Worm (Caenorhabditis elegans) whole organism, L1 larva: ENCODE results near the gene clec-169.

Source experiments
- C04F5.9 ChIP-seq: sonication (generic microtip); optimal IDR thresholded peaks from 2 replicates; lab custom pipeline; 2016; ENCODE audit warnings: missing genetic modification characterization, missing compliant biosample characterization
- C34B4.2 ChIP-seq: sonication (generic microtip); optimal IDR thresholded peaks from 2 replicates; lab custom pipeline; 2017; ENCODE audit warnings: mild to moderate bottlenecking, missing genetic modification characterization, missing compliant biosample characterization
- Y116A8C.19 ChIP-seq: sonication (generic microtip); optimal IDR thresholded peaks from 2 replicates; lab custom pipeline; 2016; ENCODE audit warnings: missing compliant biosample characterization, missing genetic modification characterization, borderline replicate concordance
- aha-1 ChIP-seq: fragments of 150-350 bp; optimal IDR thresholded peaks from 2 replicates; lab custom pipeline; 2014; ENCODE audit warnings: missing biosample characterization, missing genetic modification characterization
- alr-1 ChIP-seq: fragments of 200-800 bp; sonication (Bioruptor generic); optimal IDR thresholded peaks from 2 replicates; lab custom pipeline; 2018; ENCODE audit warnings: borderline replicate concordance, mild to moderate bottlenecking, missing genetic modification characterization, missing compliant biosample characterization
- aly-2 ChIP-seq: fragments of 150-350 bp; optimal IDR thresholded peaks from 2 replicates; lab custom pipeline; 2014; ENCODE audit warnings: missing biosample characterization, missing genetic modification characterization
- ama-1 ChIP-seq: fragments of 150-350 bp; optimal IDR thresholded peaks from 2 replicates; lab custom pipeline; 2014
- ceh-63 ChIP-seq: fragments of 200-800 bp; sonication (Bioruptor generic); optimal IDR thresholded peaks from 2 replicates; lab custom pipeline; 2018; ENCODE audit warnings: mild to moderate bottlenecking, missing genetic modification characterization, missing compliant biosample characterization
- ceh-88 ChIP-seq: fragments of 200-800 bp; sonication (Bioruptor generic); IDR thresholded peaks from 2 replicates; pipeline ENCODE4 v1.3.6; 2022; ENCODE audit warnings: missing genetic modification characterization, missing compliant biosample characterization
- ceh-90 ChIP-seq: sonication (generic microtip); optimal IDR thresholded peaks from 2 replicates; lab custom pipeline; 2016; ENCODE audit warnings: missing genetic modification characterization, missing compliant biosample characterization
- ces-1 ChIP-seq: fragments of 150-350 bp; optimal IDR thresholded peaks from 2 replicates; lab custom pipeline; 2014; ENCODE audit warnings: missing biosample characterization, missing genetic modification reagents, missing genetic modification characterization
- dpl-1 ChIP-seq, 3 experiments: fragments of 150-350 bp in 2 of 3; sonication (generic microtip) in 1 of 3; optimal IDR thresholded peaks; 2 replicates each; lab custom pipeline; 2014 to 2017; ENCODE audit warnings: missing biosample characterization in 3 of 3, missing genetic modification characterization in 3 of 3, missing genetic modification reagents in 3 of 3
- dsc-1 ChIP-seq: sonication (generic microtip); optimal IDR thresholded peaks from 2 replicates; lab custom pipeline; 2016; ENCODE audit warnings: mild to moderate bottlenecking, missing genetic modification characterization, missing compliant biosample characterization
- egl-13 ChIP-seq: sonication (generic microtip); optimal IDR thresholded peaks from 2 replicates; lab custom pipeline; 2016; ENCODE audit warnings: missing genotype, missing genetic modification reagents, missing genetic modification characterization, missing compliant biosample characterization
- elt-3 ChIP-seq, 6 experiments: fragments of 150-350 bp in 1 of 6; sonication (generic microtip); optimal IDR thresholded peaks; 2 replicates each; lab custom pipeline; 2017 to 2018; ENCODE audit warnings: missing biosample characterization in 6 of 6, missing genetic modification characterization in 6 of 6, inconsistent platforms in 1 of 6
- ets-5 ChIP-seq: fragments of 200-800 bp; sonication (Bioruptor generic); IDR thresholded peaks from 2 replicates; pipeline ENCODE4 v1.3.6; 2022; ENCODE audit warnings: missing genetic modification characterization, missing compliant biosample characterization
- fos-1 ChIP-seq: fragments of 150-350 bp; optimal IDR thresholded peaks from 2 replicates; lab custom pipeline; 2014; ENCODE audit warnings: missing biosample characterization, missing genetic modification characterization
- hpl-2 ChIP-seq: fragments of 150-350 bp; optimal IDR thresholded peaks from 2 replicates; lab custom pipeline; 2014; ENCODE audit warnings: missing biosample characterization, missing genetic modification reagents, missing genetic modification characterization
- irx-1 ChIP-seq: sonication (generic microtip); optimal IDR thresholded peaks from 2 replicates; lab custom pipeline; 2016; ENCODE audit warnings: missing genetic modification characterization, missing compliant biosample characterization
- jun-1 ChIP-seq: fragments of 150-350 bp; optimal IDR thresholded peaks from 2 replicates; lab custom pipeline; 2014; ENCODE audit warnings: missing biosample characterization, missing genetic modification reagents, missing genetic modification characterization
- lin-13 ChIP-seq: fragments of 150-350 bp; optimal IDR thresholded peaks from 2 replicates; lab custom pipeline; 2014; ENCODE audit warnings: missing biosample characterization, missing genetic modification reagents, missing genetic modification characterization
- lin-14 ChIP-seq: fragments of 200-800 bp; sonication (Bioruptor generic); optimal IDR thresholded peaks from 2 replicates; lab custom pipeline; 2018; ENCODE audit warnings: mild to moderate bottlenecking, missing genetic modification characterization, moderate library complexity, missing compliant biosample characterization
- lin-15B ChIP-seq: fragments of 150-350 bp; sonication (generic microtip); optimal IDR thresholded peaks from 3 replicates; lab custom pipeline; 2014; ENCODE audit warnings: missing biosample characterization, missing genetic modification characterization
- lin-35 ChIP-seq, 2 experiments: fragments of 150-350 bp; optimal IDR thresholded peaks; 2 replicates each; lab custom pipeline; 2014; ENCODE audit warnings: missing biosample characterization in 2 of 2, missing genetic modification characterization in 2 of 2, missing genetic modification reagents in 2 of 2
- lir-3 ChIP-seq: sonication (generic microtip); optimal IDR thresholded peaks from 2 replicates; lab custom pipeline; 2016; ENCODE audit warnings: mild to moderate bottlenecking, missing genetic modification characterization, moderate library complexity, missing compliant biosample characterization; ENCODE audit not compliant: poor library complexity
- mab-9 ChIP-seq: fragments of 200-800 bp; sonication (Bioruptor generic); IDR thresholded peaks from 2 replicates; pipeline ENCODE4 v1.3.6; 2022; ENCODE audit warnings: missing genetic modification reagents, missing genetic modification characterization, missing compliant biosample characterization
- mdl-1 ChIP-seq, 2 experiments: fragments of 150-350 bp; optimal IDR thresholded peaks; 2 replicates each; lab custom pipeline; 2014 to 2017; ENCODE audit warnings: missing biosample characterization in 2 of 2, missing genetic modification characterization in 2 of 2, inconsistent platforms in 1 of 2
- mef-2 ChIP-seq: fragments of 150-350 bp; optimal IDR thresholded peaks from 2 replicates; lab custom pipeline; 2014; ENCODE audit warnings: missing biosample characterization, missing genetic modification characterization
- mep-1 ChIP-seq: fragments of 150-350 bp; optimal IDR thresholded peaks from 2 replicates; lab custom pipeline; 2014; ENCODE audit warnings: missing biosample characterization, missing genetic modification characterization
- nhr-11 ChIP-seq: fragments of 150-350 bp; optimal IDR thresholded peaks from 2 replicates; lab custom pipeline; 2014; ENCODE audit warnings: missing biosample characterization, missing genetic modification characterization
- nhr-12 ChIP-seq: sonication (generic microtip); optimal IDR thresholded peaks from 2 replicates; lab custom pipeline; 2017; ENCODE audit warnings: missing biosample characterization, missing genetic modification characterization
- nhr-19 ChIP-seq: fragments of 200-800 bp; sonication (Bioruptor generic); conservative IDR thresholded peaks from 2 replicates; pipeline ENCODE4 v1.3.6; 2022; ENCODE audit warnings: missing genetic modification characterization, missing compliant biosample characterization
- nhr-20 ChIP-seq: sonication (generic microtip); optimal IDR thresholded peaks from 2 replicates; lab custom pipeline; 2016; ENCODE audit warnings: mild to moderate bottlenecking, missing genetic modification characterization, missing compliant biosample characterization
- nhr-28 ChIP-seq: fragments of 150-350 bp; optimal IDR thresholded peaks from 2 replicates; lab custom pipeline; 2014; ENCODE audit warnings: missing biosample characterization, missing genetic modification characterization
- nhr-47 ChIP-seq: sonication (generic microtip); optimal IDR thresholded peaks from 2 replicates; lab custom pipeline; 2016; ENCODE audit warnings: mild to moderate bottlenecking, missing genetic modification characterization, moderate library complexity, missing compliant biosample characterization
- nhr-71 ChIP-seq: sonication (generic microtip); optimal IDR thresholded peaks from 2 replicates; lab custom pipeline; 2016; ENCODE audit warnings: mild to moderate bottlenecking, missing genetic modification characterization, moderate library complexity, missing compliant biosample characterization
- nhr-76 ChIP-seq: sonication (generic microtip); optimal IDR thresholded peaks from 2 replicates; lab custom pipeline; 2017; ENCODE audit warnings: missing biosample characterization, missing genetic modification characterization
- nhr-77 ChIP-seq: fragments of 150-350 bp; optimal IDR thresholded peaks from 2 replicates; lab custom pipeline; 2014; ENCODE audit warnings: missing biosample characterization, missing genetic modification characterization
- nhr-84 ChIP-seq: sonication (generic microtip); optimal IDR thresholded peaks from 2 replicates; lab custom pipeline; 2017; ENCODE audit warnings: missing biosample characterization, missing genetic modification characterization
- nhr-85 ChIP-seq: sonication (generic microtip); peaks from one replicate; lab custom pipeline; 2016; ENCODE audit warnings: missing genetic modification characterization, inconsistent platforms, missing compliant biosample characterization
- nhr-90 ChIP-seq: sonication (generic microtip); optimal IDR thresholded peaks from 2 replicates; lab custom pipeline; 2016; ENCODE audit warnings: mild to moderate bottlenecking, missing genetic modification characterization, missing compliant biosample characterization; ENCODE audit not compliant: poor library complexity
- pag-3 ChIP-seq: sonication (generic microtip); optimal IDR thresholded peaks from 2 replicates; lab custom pipeline; 2017; ENCODE audit warnings: missing genetic modification characterization, mild to moderate bottlenecking, missing compliant biosample characterization, antibody characterized with exemption, borderline replicate concordance; ENCODE audit not compliant: insufficient read depth
- pax-3 ChIP-seq: fragments of 200-800 bp; sonication (Bioruptor generic); optimal IDR thresholded peaks from 2 replicates; lab custom pipeline; 2018; ENCODE audit warnings: mild to moderate bottlenecking, missing genetic modification characterization, moderate library complexity, missing compliant biosample characterization
- pqm-1 ChIP-seq: sonication (generic microtip); optimal IDR thresholded peaks from 3 replicates; lab custom pipeline; 2017; ENCODE audit warnings: missing biosample characterization, missing genetic modification characterization
- rnt-1 ChIP-seq: sonication (generic microtip); optimal IDR thresholded peaks from 2 replicates; lab custom pipeline; 2016; ENCODE audit warnings: mild to moderate bottlenecking, missing genetic modification characterization, moderate library complexity, missing compliant biosample characterization
- skn-1 ChIP-seq: fragments of 150-350 bp; optimal IDR thresholded peaks from 2 replicates; lab custom pipeline; 2014; ENCODE audit warnings: missing biosample characterization, missing genetic modification characterization
- snpc-4 ChIP-seq: fragments of 150-350 bp; optimal IDR thresholded peaks from 2 replicates; lab custom pipeline; 2014; ENCODE audit warnings: missing biosample characterization, missing genetic modification characterization
- sox-4 ChIP-seq: sonication (generic microtip); optimal IDR thresholded peaks from 2 replicates; lab custom pipeline; 2016; ENCODE audit warnings: missing genetic modification characterization, missing compliant biosample characterization
- swsn-7 ChIP-seq: sonication (generic microtip); optimal IDR thresholded peaks from 2 replicates; lab custom pipeline; 2016; ENCODE audit warnings: missing genetic modification characterization, missing compliant biosample characterization
- unc-30 ChIP-seq: sonication (generic microtip); optimal IDR thresholded peaks from 2 replicates; lab custom pipeline; 2017; ENCODE audit warnings: missing biosample characterization, missing genetic modification characterization
- unc-62 ChIP-seq: fragments of 150-350 bp; optimal IDR thresholded peaks from 2 replicates; lab custom pipeline; 2014; ENCODE audit warnings: missing biosample characterization, missing genetic modification reagents, missing genetic modification characterization
- unc-98 ChIP-seq: fragments of 200-800 bp; sonication (Bioruptor generic); IDR thresholded peaks from 2 replicates; pipeline ENCODE4 v1.3.6; 2022; ENCODE audit warnings: missing genetic modification characterization, missing compliant biosample characterization
- xbp-1 ChIP-seq: sonication (generic microtip); optimal IDR thresholded peaks from 2 replicates; lab custom pipeline; 2016; ENCODE audit warnings: missing genetic modification characterization, missing compliant biosample characterization
- ztf-4 ChIP-seq: fragments of 150-350 bp; optimal IDR thresholded peaks from 2 replicates; lab custom pipeline; 2014; ENCODE audit warnings: missing biosample characterization, missing genetic modification characterization

The clec-169 gene

ce11 chrIV:1274583-1274982, 13.5 kb downstream of the clec-169 start, which contains the start of gene C09E9.1 (continued):
- TF ChIP-seq mab-9 (GFP tag; lab: Robert Waterston, UW) (peak; percentile 36; the same call in 1 of the 2 replicates), alr-1 (no peak), C04F5.9 (tag; lab: Kevin White, UChicago) (no peak), egl-13 (tag; lab: Kevin White, UChicago) (peak; percentile 72), dpl-1 (GFP tag; optimal IDR thresholded peaks at IDR 0.05; lab: Kevin White, UChicago) (peak; percentile 80 to 88 (median 80)), nhr-47 (tag; lab: Kevin White, UChicago) (peak; percentile 85), lin-13 (peak; percentile 52), nhr-84 (no peak), nhr-90 (tag; lab: Kevin White, UChicago) (peak; percentile 4), nhr-28 (no peak), elt-3 (tag; optimal IDR thresholded peaks at IDR 0.05; lab: Kevin White, UChicago) (peak in 1 of 6 experiments; percentile 59), mep-1 (tag; lab: Kevin White, UChicago) (peak; percentile 67), sox-4 (no peak), lin-15B (tag; lab: Kevin White, UChicago) (peak; percentile 77), aly-2 (tag; lab: Kevin White, UChicago) (no peak), Y116A8C.19 (no peak), pqm-1 (tag; lab: Kevin White, UChicago) (no peak), aha-1 (tag; lab: Kevin White, UChicago) (no peak), ets-5 (GFP tag; lab: Robert Waterston, UW) (no peak), snpc-4 (peak; percentile 43), ceh-90 (tag; lab: Kevin White, UChicago) (no peak), mef-2 (tag; lab: Kevin White, UChicago) (no peak), xbp-1 (peak; percentile 59), nhr-71 (tag; lab: Kevin White, UChicago) (peak; percentile 88), lir-3 (tag; lab: Kevin White, UChicago) (no peak), swsn-7 (tag; lab: Kevin White, UChicago) (peak; percentile 75), C34B4.2 (tag; lab: Kevin White, UChicago) (no peak), dsc-1 (no peak), nhr-20 (tag; lab: Kevin White, UChicago) (peak; percentile 63), ces-1 (no peak), pag-3 (no peak), ama-1 (lab: Kevin White, UChicago) (peak; percentile 24), nhr-85 (tag; lab: Kevin White, UChicago) (no peak), ceh-63 (no peak), unc-30 (no peak), nhr-76 (tag; lab: Kevin White, UChicago) (no peak), nhr-11 (peak; percentile 39), irx-1 (tag; lab: Kevin White, UChicago) (peak; percentile 38), unc-62 (GFP tag; lab: Kevin White, UChicago) (no peak), skn-1 (tag; lab: Kevin White, UChicago) (peak; percentile 76), hpl-2 (GFP tag; lab: Kevin White, UChicago) (no peak), nhr-19 (GFP tag; lab: Robert Waterston, UW) (peak; percentile 40), unc-98 (GFP tag; lab: Robert Waterston, UW) (no peak), fos-1 (tag; lab: Kevin White, UChicago) (no peak), jun-1 (tag; lab: Kevin White, UChicago) (peak; percentile 59), ztf-4 (tag; lab: Kevin White, UChicago) (peak; percentile 1), lin-14 (GFP tag; lab: Kevin White, UChicago) (peak; percentile 79), pax-3 (tag; lab: Kevin White, UChicago) (peak; percentile 7), mdl-1 (tag; optimal IDR thresholded peaks at IDR 0.05; lab: Kevin White, UChicago) (peak; percentile 89 to 98), nhr-12 (no peak), lin-35 (GFP tag; optimal IDR thresholded peaks at IDR 0.05; lab: Kevin White, UChicago) (peak; percentile 86 to 92), nhr-77 (tag; lab: Kevin White, UChicago) (no peak), ceh-88 (GFP tag; lab: Robert Waterston, UW) (no peak), rnt-1 (peak; percentile 74)
